Worm (Caenorhabditis elegans) whole organism, L4 larva: ENCODE measurements around the gene F11G11.13.

ENCODE experiments used
- R02D3.7 ChIP-seq: fragments of 150-350 bp; sonication (generic microtip); optimal IDR thresholded peaks from 3 replicates; lab custom pipeline; 2014; ENCODE audit warnings: missing biosample characterization, missing genetic modification characterization
- ama-1 ChIP-seq: fragments of 150-350 bp; optimal IDR thresholded peaks from 2 replicates; lab custom pipeline; 2014; ENCODE audit warnings: inconsistent platforms, mixed read lengths
- ceh-62 ChIP-seq: sonication (generic microtip); optimal IDR thresholded peaks from 2 replicates; lab custom pipeline; 2017; ENCODE audit warnings: missing biosample characterization, missing genetic modification characterization
- ces-1 ChIP-seq: fragments of 150-350 bp; sonication (generic microtip); optimal IDR thresholded peaks from 4 replicates; lab custom pipeline; 2014; ENCODE audit warnings: missing biosample characterization, missing genetic modification reagents, missing genetic modification characterization
- dpl-1 ChIP-seq: fragments of 150-350 bp; optimal IDR thresholded peaks from 2 replicates; lab custom pipeline; 2014; ENCODE audit warnings: missing biosample characterization, missing genetic modification reagents, missing genetic modification characterization
- fos-1 ChIP-seq: fragments of 150-350 bp; optimal IDR thresholded peaks from 2 replicates; lab custom pipeline; 2014; ENCODE audit warnings: missing biosample characterization, missing genetic modification characterization
- jun-1 ChIP-seq: fragments of 150-350 bp; optimal IDR thresholded peaks from 2 replicates; lab custom pipeline; 2014; ENCODE audit warnings: missing biosample characterization, missing genetic modification reagents, missing genetic modification characterization
- lin-39 ChIP-seq: fragments of 150-350 bp; optimal IDR thresholded peaks from 2 replicates; lab custom pipeline; 2014; ENCODE audit warnings: missing biosample characterization, missing genetic modification reagents, missing genetic modification characterization
- nhr-76 ChIP-seq: fragments of 150-350 bp; optimal IDR thresholded peaks from 2 replicates; lab custom pipeline; 2014; ENCODE audit warnings: missing biosample characterization, missing genetic modification characterization

DNA sequence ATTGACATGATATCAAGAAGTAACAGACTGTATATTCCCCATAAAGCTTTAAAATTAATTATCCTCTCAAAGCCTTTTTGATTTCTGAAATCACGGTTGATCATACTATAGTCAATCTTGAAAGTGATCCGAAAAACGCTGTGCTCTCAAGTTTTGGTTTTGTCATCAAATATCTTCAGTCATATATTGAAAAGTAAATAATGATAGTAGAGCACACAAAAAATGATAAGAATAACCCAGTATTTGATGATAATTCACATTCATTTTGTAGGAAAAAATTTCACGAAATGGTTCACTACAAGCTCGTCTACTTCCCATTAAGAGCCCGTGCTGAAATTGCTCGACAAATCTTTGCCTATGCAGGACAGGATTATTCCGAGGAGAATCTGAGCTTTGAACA lies 3.6 kb upstream of the F11G11.13 start, which contains the start of gene gst-6:
- TF ChIP-seq jun-1 (tag; lab: Kevin White, UChicago): no peak
- TF ChIP-seq ama-1 (lab: Kevin White, UChicago): no peak
- no peak for TF ChIP-seq dpl-1
- no peak for TF ChIP-seq ces-1 (GFP tag; lab: Kevin White, UChicago)
- no peak for TF ChIP-seq fos-1 (tag; lab: Kevin White, UChicago)
- no peak for TF ChIP-seq ceh-62
- TF ChIP-seq lin-39: no peak
- no peak for TF ChIP-seq nhr-76
- no peak for TF ChIP-seq R02D3.7 (tag; lab: Kevin White, UChicago)
